Worm (Caenorhabditis elegans): Measurements from ENCODE around the gene tbc-11.

tbc-11 gene

DNA sequence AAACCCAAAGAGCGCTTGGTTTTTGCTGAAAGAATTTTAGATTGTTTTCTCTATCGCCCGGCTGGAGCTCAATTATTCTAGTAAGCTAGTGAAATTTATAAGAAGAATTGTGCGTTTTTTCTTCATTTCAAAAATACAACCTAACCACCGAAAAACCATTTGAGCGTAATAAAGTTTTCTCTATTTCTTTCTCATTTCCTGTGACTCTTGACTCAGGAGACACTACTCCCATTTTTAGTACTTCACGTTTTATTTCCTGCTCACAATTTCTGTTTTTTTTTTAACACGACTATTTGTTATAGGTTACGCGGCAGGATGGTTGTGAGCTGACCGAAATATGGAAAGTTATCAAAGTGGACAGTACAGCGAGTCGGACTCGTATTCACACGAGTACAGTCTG lies 11.8 kb upstream of the tbc-11 start, which contains the start of gene F35H12.6:
TSS of gene F35H12.6 (plus strand) at position 301 of the 400 bp plus-strand sequence.
- TF ChIP-seq tbx-37 (GFP tag; conservative IDR thresholded peaks at IDR 0.05) (no peak), hmg-4 (GFP tag; optimal IDR thresholded peaks at IDR 0.05) (no peak), scrt-1 (GFP tag; IDR thresholded peaks at IDR 0.05) (no peak), sea-1 (GFP tag; conservative IDR thresholded peaks at IDR 0.05) (no peak), ceh-13 (GFP tag; optimal IDR thresholded peaks at IDR 0.05) (no peak), hmbx-1 (tag; optimal IDR thresholded peaks at IDR 0.05) (no peak), ceh-36 (tag; optimal IDR thresholded peaks at IDR 0.05) (no peak), ama-1 (optimal IDR thresholded peaks at IDR 0.05) (no peak), ets-7 (tag; optimal IDR thresholded peaks at IDR 0.05) (no peak)

DNA sequence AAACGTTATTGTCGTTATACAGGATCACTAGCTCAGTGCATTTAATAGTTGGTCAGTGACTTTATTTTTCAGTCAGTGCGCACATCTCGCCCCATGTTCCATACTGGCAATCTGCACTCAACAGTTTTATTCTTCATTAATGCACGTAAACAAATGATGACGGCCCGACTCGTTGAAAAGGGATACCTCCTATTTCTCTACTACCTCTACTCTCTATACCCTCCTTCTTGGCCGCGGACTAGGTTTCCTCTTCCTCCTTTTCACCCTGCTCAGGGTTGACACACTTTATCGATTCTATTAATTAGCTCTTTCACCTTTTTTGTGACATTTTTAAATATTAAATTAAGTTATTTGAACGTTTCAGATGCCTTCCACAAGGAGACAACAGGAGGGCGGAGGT lies 9.2 kb upstream of the tbc-11 start, which contains the start of gene sel-12:
TSS of gene sel-12 (plus strand) at position 358 of the 400 bp plus-strand sequence.
- no peak for TF ChIP-seq pes-1 (GFP tag; IDR thresholded peaks at IDR 0.05)
- TF ChIP-seq hnd-1 (tag; optimal IDR thresholded peaks at IDR 0.05): no peak
- TF ChIP-seq scrt-1 (GFP tag; IDR thresholded peaks at IDR 0.05): no peak
- no peak for TF ChIP-seq tbx-11 (GFP tag; IDR thresholded peaks at IDR 0.05)
- TF ChIP-seq sea-1 (GFP tag; conservative IDR thresholded peaks at IDR 0.05): no peak
- no peak for TF ChIP-seq B0310.2 (tag; optimal IDR thresholded peaks at IDR 0.05)
- no peak for TF ChIP-seq ceh-13 (GFP tag; optimal IDR thresholded peaks at IDR 0.05)
- peak; percentile 4 for TF ChIP-seq hmg-4 (GFP tag; optimal IDR thresholded peaks at IDR 0.05)
- no peak for TF ChIP-seq flt-1 (GFP tag; IDR thresholded peaks at IDR 0.05)
- 0 out of 2 replicates have a peak, but pooled peaks have one; percentile 23 for TF ChIP-seq tbx-37 (GFP tag; conservative IDR thresholded peaks at IDR 0.05)
- no peak for TF ChIP-seq aly-1 (tag; optimal IDR thresholded peaks at IDR 0.05)
- TF ChIP-seq F13C5.2 (tag; optimal IDR thresholded peaks at IDR 0.05): no peak
- TF ChIP-seq ets-7 (tag; optimal IDR thresholded peaks at IDR 0.05): no peak
- no peak for TF ChIP-seq hmbx-1 (tag; optimal IDR thresholded peaks at IDR 0.05)

DNA sequence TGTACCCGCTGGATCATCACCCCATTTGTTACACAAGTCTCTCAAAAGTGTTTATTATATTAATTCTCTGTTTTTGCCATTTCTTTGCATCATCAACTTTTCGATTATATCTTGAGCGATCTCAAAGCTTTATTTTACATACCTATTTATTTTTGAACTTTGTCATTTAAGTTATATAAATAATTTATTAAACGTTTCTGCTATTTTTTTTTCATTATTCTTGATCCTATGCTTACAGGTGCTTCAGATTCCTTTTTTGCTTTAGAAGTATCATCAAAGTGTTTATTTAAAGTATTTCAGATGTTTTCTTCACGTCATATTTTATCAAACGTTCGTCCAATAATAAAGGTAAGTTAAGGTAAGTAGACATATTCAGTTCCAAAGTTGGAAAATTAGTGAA lies 6.7 kb upstream of the tbc-11 start, which contains the start of gene F35H12.5:
TSS of gene F35H12.5 (plus strand) at position 301 of the 400 bp plus-strand sequence.
- TF ChIP-seq tbx-37 (GFP tag; conservative IDR thresholded peaks at IDR 0.05): no peak
- TF ChIP-seq ama-1 (optimal IDR thresholded peaks at IDR 0.05): no peak
- TF ChIP-seq tra-4 (tag; optimal IDR thresholded peaks at IDR 0.05): no peak
- TF ChIP-seq ets-7 (tag; optimal IDR thresholded peaks at IDR 0.05): no peak
- no peak for TF ChIP-seq scrt-1 (GFP tag; IDR thresholded peaks at IDR 0.05)
- TF ChIP-seq ceh-36 (tag; optimal IDR thresholded peaks at IDR 0.05): no peak
- TF ChIP-seq aly-1 (tag; optimal IDR thresholded peaks at IDR 0.05): no peak
- no peak for TF ChIP-seq hmbx-1 (tag; optimal IDR thresholded peaks at IDR 0.05)
- TF ChIP-seq hnd-1 (tag; optimal IDR thresholded peaks at IDR 0.05): no peak
- no peak for TF ChIP-seq ceh-13 (GFP tag; optimal IDR thresholded peaks at IDR 0.05)
- no peak for TF ChIP-seq B0310.2 (tag; optimal IDR thresholded peaks at IDR 0.05)
- no peak for TF ChIP-seq F13C5.2 (tag; optimal IDR thresholded peaks at IDR 0.05)
- TF ChIP-seq hmg-4 (GFP tag; optimal IDR thresholded peaks at IDR 0.05): no peak
- no peak for TF ChIP-seq sea-1 (GFP tag; conservative IDR thresholded peaks at IDR 0.05)
- no peak for TF ChIP-seq flt-1 (GFP tag; IDR thresholded peaks at IDR 0.05)
- no peak for TF ChIP-seq pes-1 (GFP tag; IDR thresholded peaks at IDR 0.05)
- TF ChIP-seq tbx-11 (GFP tag; IDR thresholded peaks at IDR 0.05): no peak

DNA sequence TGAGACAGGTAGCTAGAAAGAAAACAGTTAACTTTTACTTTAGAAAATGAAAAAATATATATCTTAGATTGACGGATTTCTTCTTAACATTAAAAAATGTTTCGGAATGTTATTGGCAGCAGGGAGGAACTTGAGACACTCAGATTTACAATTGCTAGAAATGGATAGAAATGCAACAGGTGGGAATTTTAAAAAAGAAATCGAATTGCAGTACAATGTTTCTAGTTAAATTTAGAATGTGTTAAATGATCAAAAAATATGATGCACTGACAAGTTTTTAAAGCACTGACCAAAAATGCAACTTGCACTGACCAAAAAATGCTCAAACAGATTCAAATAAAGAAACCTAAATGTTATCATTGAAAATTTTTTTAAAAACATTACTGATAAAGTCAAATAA lies 1.4 kb downstream of the tbc-11 start:
- TF ChIP-seq F13C5.2 (tag; optimal IDR thresholded peaks at IDR 0.05) (no peak), ets-7 (tag; optimal IDR thresholded peaks at IDR 0.05) (no peak), hmg-4 (GFP tag; optimal IDR thresholded peaks at IDR 0.05) (no peak), tra-4 (tag; optimal IDR thresholded peaks at IDR 0.05) (no peak), ama-1 (optimal IDR thresholded peaks at IDR 0.05) (no peak)

- no peak for TF ChIP-seq ets-7 (tag; optimal IDR thresholded peaks at IDR 0.05)
- TF ChIP-seq tbx-11 (GFP tag; IDR thresholded peaks at IDR 0.05): no peak
- no peak for TF ChIP-seq hmbx-1 (tag; optimal IDR thresholded peaks at IDR 0.05)
- no peak for TF ChIP-seq F13C5.2 (tag; optimal IDR thresholded peaks at IDR 0.05)
- TF ChIP-seq tra-4 (tag; optimal IDR thresholded peaks at IDR 0.05): no peak
- TF ChIP-seq tbx-37 (GFP tag; conservative IDR thresholded peaks at IDR 0.05): no peak
- no peak for TF ChIP-seq hmg-4 (GFP tag; optimal IDR thresholded peaks at IDR 0.05)
- TF ChIP-seq B0310.2 (tag; optimal IDR thresholded peaks at IDR 0.05): no peak
- TF ChIP-seq sea-1 (GFP tag; conservative IDR thresholded peaks at IDR 0.05): no peak
- TF ChIP-seq aly-1 (tag; optimal IDR thresholded peaks at IDR 0.05): no peak
- TF ChIP-seq hnd-1 (tag; optimal IDR thresholded peaks at IDR 0.05): no peak
- no peak for TF ChIP-seq ceh-13 (GFP tag; optimal IDR thresholded peaks at IDR 0.05)
- TF ChIP-seq scrt-1 (GFP tag; IDR thresholded peaks at IDR 0.05): no peak
- TF ChIP-seq ceh-36 (tag; optimal IDR thresholded peaks at IDR 0.05): no peak
- TF ChIP-seq flt-1 (GFP tag; IDR thresholded peaks at IDR 0.05): no peak
- TF ChIP-seq ama-1 (optimal IDR thresholded peaks at IDR 0.05): no peak
- no peak for TF ChIP-seq pes-1 (GFP tag; IDR thresholded peaks at IDR 0.05)
Observed at ce11 chrX:927632-928031, 2.9 kb downstream of the tbc-11 start.

- no peak for TF ChIP-seq ets-7 (tag; optimal IDR thresholded peaks at IDR 0.05)
- TF ChIP-seq F13C5.2 (tag; optimal IDR thresholded peaks at IDR 0.05): peak; percentile 21
Observed at ce11 chrX:932874-933273, 8.1 kb downstream of the tbc-11 start.

- TF ChIP-seq ets-7 (tag; optimal IDR thresholded peaks at IDR 0.05) (no peak), B0310.2 (tag; optimal IDR thresholded peaks at IDR 0.05) (no peak), ama-1 (optimal IDR thresholded peaks at IDR 0.05) (no peak), tra-4 (tag; optimal IDR thresholded peaks at IDR 0.05) (no peak), aly-1 (tag; optimal IDR thresholded peaks at IDR 0.05) (no peak), pes-1 (GFP tag; IDR thresholded peaks at IDR 0.05) (no peak), hnd-1 (tag; optimal IDR thresholded peaks at IDR 0.05) (no peak), hmbx-1 (tag; optimal IDR thresholded peaks at IDR 0.05) (no peak), scrt-1 (GFP tag; IDR thresholded peaks at IDR 0.05) (no peak), ceh-36 (tag; optimal IDR thresholded peaks at IDR 0.05) (no peak), flt-1 (GFP tag; IDR thresholded peaks at IDR 0.05) (no peak)
Observed at ce11 chrX:933504-933903, 8.7 kb downstream of the tbc-11 start, which contains the start of gene F35H12.1. Gene F35H12.1 (plus strand): TSS chrX:933804.

ce11 chrX:936013-936412 lies 11.3 kb downstream of the tbc-11 start:
- TF ChIP-seq F13C5.2 (tag; optimal IDR thresholded peaks at IDR 0.05): no peak
- TF ChIP-seq aly-1 (tag; optimal IDR thresholded peaks at IDR 0.05): no peak
- TF ChIP-seq ceh-13 (GFP tag; optimal IDR thresholded peaks at IDR 0.05): no peak
- no peak for TF ChIP-seq flt-1 (GFP tag; IDR thresholded peaks at IDR 0.05)
- TF ChIP-seq scrt-1 (GFP tag; IDR thresholded peaks at IDR 0.05): no peak
- TF ChIP-seq hmg-4 (GFP tag; optimal IDR thresholded peaks at IDR 0.05): no peak
- TF ChIP-seq hnd-1 (tag; optimal IDR thresholded peaks at IDR 0.05): no peak
- no peak for TF ChIP-seq sea-1 (GFP tag; conservative IDR thresholded peaks at IDR 0.05)
- TF ChIP-seq ama-1 (optimal IDR thresholded peaks at IDR 0.05): no peak
- no peak for TF ChIP-seq hmbx-1 (tag; optimal IDR thresholded peaks at IDR 0.05)
- no peak for TF ChIP-seq B0310.2 (tag; optimal IDR thresholded peaks at IDR 0.05)
- no peak for TF ChIP-seq tra-4 (tag; optimal IDR thresholded peaks at IDR 0.05)

Data from whole organism, early embryonic.